Worm (Caenorhabditis elegans): Measurements from ENCODE around the gene str-252.

The str-252 gene

DNA sequence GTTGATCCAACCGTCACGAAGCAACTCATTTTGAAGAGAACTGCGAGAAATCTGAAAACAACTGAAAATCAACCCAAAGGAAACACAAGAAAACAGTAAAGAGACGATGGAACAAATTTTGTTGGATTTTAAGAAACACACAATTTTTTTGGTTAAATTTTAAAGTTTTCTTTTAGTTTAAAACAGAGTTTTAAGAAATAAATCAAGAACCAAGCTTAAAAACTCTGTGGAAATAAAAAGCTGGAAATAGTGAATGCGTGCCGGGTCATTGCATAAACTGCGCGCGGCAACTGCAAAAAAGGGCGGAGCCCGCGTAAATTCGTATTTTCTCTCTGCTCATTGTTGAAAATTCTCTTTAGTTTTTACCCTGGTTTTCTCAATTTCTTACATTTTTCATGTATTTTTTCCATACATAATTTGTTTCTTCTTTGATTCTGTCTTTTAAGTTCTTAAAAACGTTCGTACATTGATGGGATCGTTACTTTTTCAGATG is 45.7 kb downstream of the str-252 start, which contains the start of the genes algn-13 and R10D12.13 (continued):
- TF ChIP-seq hrde-1 (tag; optimal IDR thresholded peaks at IDR 0.05; ENCODE audit: borderline replicate concordance) (peak; percentile 9), F22D6.2 (tag; optimal IDR thresholded peaks at IDR 0.05) (no peak), ceh-27 (GFP tag; optimal IDR thresholded peaks at IDR 0.05) (peak; percentile 16), him-1 (tag; optimal IDR thresholded peaks at IDR 0.05) (no peak), zfh-2 (GFP tag; conservative IDR thresholded peaks at IDR 0.05) (no peak), B0261.1 (tag; optimal IDR thresholded peaks at IDR 0.05) (no peak), lin-54 (GFP tag; optimal IDR thresholded peaks at IDR 0.05) (peak; percentile 69), ceh-79 (tag; optimal IDR thresholded peaks at IDR 0.05) (no peak), ceh-58 (GFP tag; IDR thresholded peaks at IDR 0.05) (no peak), F23B12.7 (tag; optimal IDR thresholded peaks at IDR 0.05; ENCODE audit: insufficient read depth) (peak; percentile 31), hsf-1 (GFP tag; IDR thresholded peaks at IDR 0.05) (peak; percentile 49; the same call in 1 of the 2 replicates), Y79H2A.3 (GFP tag; conservative IDR thresholded peaks at IDR 0.05) (no peak), madf-10 (tag; optimal IDR thresholded peaks at IDR 0.05) (no peak), rcor-1 (GFP tag; IDR thresholded peaks at IDR 0.05) (peak; percentile 57; the same call in 1 of the 2 replicates), snpc-3.4 (tag; optimal IDR thresholded peaks at IDR 0.05) (peak; percentile 92), cebp-1 (GFP tag; IDR thresholded peaks at IDR 0.05) (no peak), cebp-1 (tag; optimal IDR thresholded peaks at IDR 0.05) (peak; percentile 65), dox-1 (GFP tag; IDR thresholded peaks at IDR 0.05) (peak; percentile 77), madf-3 (GFP tag; IDR thresholded peaks at IDR 0.05) (no peak), chd-7 (tag; optimal IDR thresholded peaks at IDR 0.05) (no peak), hmg-20 (GFP tag; IDR thresholded peaks at IDR 0.05) (0 out of 2 replicates have a peak, but pooled peaks have one; percentile 7), hmg-1.2 (GFP tag; IDR thresholded peaks at IDR 0.05) (peak; percentile 52), ama-1 (optimal IDR thresholded peaks at IDR 0.05) (no peak), ama-1 (GFP tag; optimal IDR thresholded peaks at IDR 0.05) (peak in 1 of 2 experiments; percentile 28), snpc-1.1 (tag; optimal IDR thresholded peaks at IDR 0.05; ENCODE audit: insufficient read depth) (peak; percentile 82), nhr-90 (tag; optimal IDR thresholded peaks at IDR 0.05) (no peak), let-526 (GFP tag; IDR thresholded peaks at IDR 0.05) (no peak), nhr-27 (tag; optimal IDR thresholded peaks at IDR 0.05) (no peak), F33H1.4 (GFP tag; IDR thresholded peaks at IDR 0.05) (peak; percentile 59), fkh-3 (tag; optimal IDR thresholded peaks at IDR 0.05) (no peak), ZK185.1 (tag; optimal IDR thresholded peaks at IDR 0.05; ENCODE audit: poor library complexity, severe bottlenecking) (peak; percentile 79), mcd-1 (GFP tag; IDR thresholded peaks at IDR 0.05) (peak; percentile 75), lsy-27 (tag; optimal IDR thresholded peaks at IDR 0.05; ENCODE audit: borderline replicate concordance, insufficient read depth) (no peak), lir-1 (GFP tag; conservative IDR thresholded peaks at IDR 0.05) (0 out of 2 replicates have a peak, but pooled peaks have one; percentile 22), repo-1 (tag; optimal IDR thresholded peaks at IDR 0.05) (no peak), dpl-1 (GFP tag; optimal IDR thresholded peaks at IDR 0.05) (peak; percentile 51), athp-1 (tag; optimal IDR thresholded peaks at IDR 0.05) (no peak), ztf-25 (GFP tag; IDR thresholded peaks at IDR 0.05) (no peak), egrh-3 (GFP tag; IDR thresholded peaks at IDR 0.05) (no peak), akir-1 (GFP tag; optimal IDR thresholded peaks at IDR 0.05) (no peak), D2030.7 (GFP tag; IDR thresholded peaks at IDR 0.05) (peak; percentile 71), unc-130 (GFP tag; optimal IDR thresholded peaks at IDR 0.05) (peak; percentile 41), B0336.3 (GFP tag; IDR thresholded peaks at IDR 0.05) (peak; percentile 68), nhr-179 (tag; optimal IDR thresholded peaks at IDR 0.05) (no peak), bed-2 (GFP tag; IDR thresholded peaks at IDR 0.05) (no peak), F55B11.4 (tag; optimal IDR thresholded peaks at IDR 0.05; ENCODE audit: borderline replicate concordance, insufficient read depth) (no peak), tbp1 (GFP tag; optimal IDR thresholded peaks at IDR 0.05) (peak; percentile 54), egl-18 (GFP tag; IDR thresholded peaks at IDR 0.05) (no peak)

Data from whole organism, young adult.